Worm (Caenorhabditis elegans) whole organism, late embryonic: Measurements from ENCODE around the gene C27A7.3.

Experiments used
- ceh-18 ChIP-seq: sonication (generic microtip); optimal IDR thresholded peaks from 2 replicates; lab custom pipeline; 2016; ENCODE audit warnings: missing genetic modification characterization, missing compliant biosample characterization
- ceh-2 ChIP-seq: sonication (generic microtip); optimal IDR thresholded peaks from 2 replicates; lab custom pipeline; 2016; ENCODE audit warnings: missing genotype, missing genetic modification characterization, missing compliant biosample characterization
- ceh-34 ChIP-seq: sonication (generic microtip); optimal IDR thresholded peaks from 2 replicates; lab custom pipeline; 2016; ENCODE audit warnings: mild to moderate bottlenecking, missing genetic modification characterization, missing compliant biosample characterization
- dmd-4 ChIP-seq: sonication (generic microtip); optimal IDR thresholded peaks from 2 replicates; lab custom pipeline; 2016; ENCODE audit warnings: borderline replicate concordance, missing genetic modification characterization, missing compliant biosample characterization
- dve-1 ChIP-seq: sonication (generic microtip); optimal IDR thresholded peaks from 2 replicates; lab custom pipeline; 2017; ENCODE audit warnings: antibody characterized with exemption, mild to moderate bottlenecking, missing genetic modification characterization, missing compliant biosample characterization
- ets-4 ChIP-seq: sonication (generic microtip); optimal IDR thresholded peaks from 2 replicates; lab custom pipeline; 2016; ENCODE audit warnings: missing genetic modification characterization, missing compliant biosample characterization
- lin-11 ChIP-seq: fragments of 200-800 bp; sonication (Bioruptor generic); optimal IDR thresholded peaks from 2 replicates; lab custom pipeline; 2018; ENCODE audit warnings: mild to moderate bottlenecking, missing genetic modification characterization, missing compliant biosample characterization
- pax-1 ChIP-seq: fragments of 150-350 bp; optimal IDR thresholded peaks from 2 replicates; lab custom pipeline; 2014; ENCODE audit warnings: missing biosample characterization, missing genetic modification characterization
- pha-2 ChIP-seq: sonication (generic microtip); optimal IDR thresholded peaks from 2 replicates; lab custom pipeline; 2017; ENCODE audit warnings: mild to moderate bottlenecking, missing genetic modification characterization, missing compliant biosample characterization
- pqm-1 ChIP-seq: sonication (generic microtip); optimal IDR thresholded peaks from 2 replicates; lab custom pipeline; 2016; ENCODE audit warnings: missing genetic modification characterization, missing compliant biosample characterization
- rnt-1 ChIP-seq: sonication (generic microtip); optimal IDR thresholded peaks from 2 replicates; lab custom pipeline; 2016; ENCODE audit warnings: missing genetic modification characterization, missing compliant biosample characterization

DNA sequence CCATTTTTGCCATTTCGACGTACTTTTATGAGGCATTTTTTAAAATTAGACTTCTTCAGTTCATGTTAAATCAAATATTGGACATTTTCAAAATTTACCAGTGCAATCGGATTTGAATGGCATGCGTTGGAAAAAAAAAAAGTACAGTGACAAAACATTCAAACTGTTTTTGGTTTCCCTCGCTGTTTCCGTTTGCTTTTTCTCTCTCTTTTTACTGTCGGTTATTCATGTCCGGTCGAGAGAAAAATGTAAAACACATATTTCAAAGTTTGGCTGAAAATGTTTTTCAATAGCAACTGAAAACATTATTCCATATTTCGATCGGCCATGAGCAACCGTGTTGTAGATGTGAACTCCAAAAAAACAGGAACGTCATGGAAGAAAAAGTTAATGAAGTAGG is at the start of gene C27A7.3:
- TF ChIP-seq dve-1 (tag; lab: Kevin White, UChicago) (no peak), pqm-1 (tag; lab: Kevin White, UChicago) (no peak), rnt-1 (tag; lab: Kevin White, UChicago) (no peak), ets-4 (no peak), ceh-34 (tag; lab: Kevin White, UChicago) (no peak), pax-1 (no peak), lin-11 (tag; lab: Kevin White, UChicago) (no peak), ceh-2 (tag; lab: Kevin White, UChicago) (no peak), pha-2 (tag; lab: Kevin White, UChicago) (no peak), ceh-18 (tag; lab: Kevin White, UChicago) (no peak), dmd-4 (tag; lab: Kevin White, UChicago) (no peak)
